Fruit fly (Drosophila melanogaster): ENCODE results near the gene RpLP0.

Gene RpLP0

DNA sequence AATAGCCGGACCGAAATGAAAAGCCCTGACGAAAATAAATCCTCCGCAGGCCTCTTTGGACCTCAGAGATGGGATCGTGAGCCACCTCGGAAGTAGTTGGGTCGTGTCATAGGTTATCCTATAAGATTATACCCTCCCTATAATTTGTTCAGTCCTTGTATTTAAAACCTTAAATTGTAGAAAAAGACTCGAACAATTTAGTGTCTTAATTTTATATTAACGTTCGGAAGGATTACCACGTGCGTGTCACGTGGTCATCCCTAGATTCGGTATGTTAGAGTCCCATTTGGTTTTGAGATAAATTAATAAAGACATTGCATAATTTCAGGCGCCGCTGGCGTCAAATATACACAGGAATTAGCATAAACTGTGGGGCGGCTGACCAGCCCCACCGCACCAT is 2.4 kb downstream of the RpLP0 start:
- no peak for TF ChIP-seq Myc (optimal IDR thresholded peaks at IDR 0.05)
- TF ChIP-seq psq (optimal IDR thresholded peaks at IDR 0.05): no peak
- TF ChIP-seq ttk (optimal IDR thresholded peaks at IDR 0.05): no peak
- no peak for TF ChIP-seq insv (optimal IDR thresholded peaks at IDR 0.05)
- no peak for TF ChIP-seq Sin3A (optimal IDR thresholded peaks at IDR 0.05)
- TF ChIP-seq h (optimal IDR thresholded peaks at IDR 0.05): no peak

dm6 chr3L:22080022-22080421 is 4.4 kb downstream of the RpLP0 start, which contains the start of gene Sfp79B:
Sfp79B (plus strand) TSS chr3L:22080322.
- TF ChIP-seq insv (optimal IDR thresholded peaks at IDR 0.05) (no peak), h (optimal IDR thresholded peaks at IDR 0.05) (no peak), Sin3A (optimal IDR thresholded peaks at IDR 0.05) (no peak), ttk (optimal IDR thresholded peaks at IDR 0.05) (no peak), psq (optimal IDR thresholded peaks at IDR 0.05) (no peak), Myc (optimal IDR thresholded peaks at IDR 0.05) (no peak)

- TF ChIP-seq Sin3A (optimal IDR thresholded peaks at IDR 0.05) (no peak), insv (optimal IDR thresholded peaks at IDR 0.05) (no peak), ttk (optimal IDR thresholded peaks at IDR 0.05) (no peak), Myc (optimal IDR thresholded peaks at IDR 0.05) (no peak), h (optimal IDR thresholded peaks at IDR 0.05) (no peak), psq (optimal IDR thresholded peaks at IDR 0.05) (no peak)
Measured at dm6 chr3L:22082420-22082819, 6.8 kb downstream of the RpLP0 start, which contains the start of gene msopa. msopa (plus strand) TSS chr3L:22082720.

DNA sequence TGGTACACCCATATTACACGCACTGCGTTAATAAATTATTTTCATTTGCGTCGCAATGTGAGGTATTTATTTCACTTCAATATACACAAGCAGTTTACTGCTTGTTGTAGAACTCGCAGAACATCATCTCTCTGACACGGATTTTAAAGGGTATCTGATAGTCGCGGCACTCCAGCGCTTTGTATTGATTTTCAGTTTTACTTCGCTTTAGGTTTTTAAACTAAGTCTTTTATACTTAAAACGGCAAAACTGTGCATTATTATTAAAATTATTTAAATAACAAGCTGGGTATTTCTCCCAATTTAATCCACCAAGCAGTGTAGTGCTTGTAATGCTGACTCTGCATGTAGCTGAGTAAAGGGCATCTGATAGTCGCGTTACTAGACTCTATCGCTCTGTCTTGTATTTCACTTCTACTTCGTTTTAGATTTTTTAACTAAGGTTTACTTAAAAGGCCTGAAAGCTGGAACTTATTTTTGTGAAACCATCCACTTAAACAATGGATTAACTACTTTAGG is 7.5 kb downstream of the RpLP0 start:
- TF ChIP-seq Myc (optimal IDR thresholded peaks at IDR 0.05) (no peak), Sin3A (optimal IDR thresholded peaks at IDR 0.05) (no peak), h (optimal IDR thresholded peaks at IDR 0.05) (no peak), psq (optimal IDR thresholded peaks at IDR 0.05) (no peak), insv (optimal IDR thresholded peaks at IDR 0.05) (no peak), ttk (optimal IDR thresholded peaks at IDR 0.05) (no peak)

DNA sequence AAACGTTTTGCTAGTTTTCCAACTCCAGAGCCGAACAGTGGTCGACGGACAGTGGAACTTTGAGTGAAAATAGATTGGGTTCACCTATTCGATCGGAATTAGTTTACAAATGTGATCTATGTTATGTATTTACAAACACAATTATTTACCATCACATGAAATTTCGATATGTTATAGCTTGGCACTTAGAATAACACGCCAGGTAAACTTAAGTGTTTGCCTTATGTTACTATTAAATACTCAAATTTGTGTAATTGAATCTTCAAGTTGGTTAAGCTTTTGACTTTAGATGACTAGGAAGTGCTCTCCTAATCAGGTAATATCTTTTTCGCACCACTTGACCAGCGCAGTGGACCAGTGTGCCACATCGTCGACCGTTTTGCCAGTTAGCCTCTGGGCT is 15.7 kb downstream of the RpLP0 start:
- no peak for TF ChIP-seq insv (optimal IDR thresholded peaks at IDR 0.05)
- no peak for TF ChIP-seq Myc (optimal IDR thresholded peaks at IDR 0.05)
- TF ChIP-seq ttk (optimal IDR thresholded peaks at IDR 0.05): no peak
- no peak for TF ChIP-seq psq (optimal IDR thresholded peaks at IDR 0.05)
- no peak for TF ChIP-seq Sin3A (optimal IDR thresholded peaks at IDR 0.05)
- no peak for TF ChIP-seq h (optimal IDR thresholded peaks at IDR 0.05)

DNA sequence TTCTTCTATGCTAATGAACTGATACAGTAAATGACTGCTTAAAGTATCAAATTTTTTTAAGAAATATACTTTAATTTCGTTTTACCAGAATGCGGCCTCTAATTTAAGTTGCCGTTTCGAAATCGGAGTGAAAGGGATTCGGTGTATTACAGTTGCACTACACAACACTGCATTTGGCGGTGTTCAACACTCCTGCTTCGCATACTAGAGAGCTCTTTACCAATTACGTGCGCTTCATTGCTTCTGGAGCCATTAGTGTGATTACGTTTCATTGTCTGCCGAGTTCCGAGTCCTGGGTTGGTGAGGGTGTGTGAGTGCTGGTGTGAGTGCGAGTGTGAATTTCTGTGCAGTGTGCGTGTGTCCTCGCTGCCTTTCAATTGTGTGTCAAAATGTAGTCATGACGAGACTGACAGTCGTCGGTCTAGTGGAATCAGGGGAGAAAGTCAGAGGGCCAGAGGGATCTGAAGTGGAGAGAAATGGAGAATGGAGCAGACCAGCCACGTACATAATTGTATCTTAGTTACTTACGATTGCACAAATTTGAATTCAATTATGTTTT is 18.7 kb downstream of the RpLP0 start:
- TF ChIP-seq psq (optimal IDR thresholded peaks at IDR 0.05) (no peak), h (optimal IDR thresholded peaks at IDR 0.05) (no peak), ttk (optimal IDR thresholded peaks at IDR 0.05) (no peak), Sin3A (optimal IDR thresholded peaks at IDR 0.05) (no peak), Myc (optimal IDR thresholded peaks at IDR 0.05) (no peak), insv (optimal IDR thresholded peaks at IDR 0.05) (no peak)

DNA sequence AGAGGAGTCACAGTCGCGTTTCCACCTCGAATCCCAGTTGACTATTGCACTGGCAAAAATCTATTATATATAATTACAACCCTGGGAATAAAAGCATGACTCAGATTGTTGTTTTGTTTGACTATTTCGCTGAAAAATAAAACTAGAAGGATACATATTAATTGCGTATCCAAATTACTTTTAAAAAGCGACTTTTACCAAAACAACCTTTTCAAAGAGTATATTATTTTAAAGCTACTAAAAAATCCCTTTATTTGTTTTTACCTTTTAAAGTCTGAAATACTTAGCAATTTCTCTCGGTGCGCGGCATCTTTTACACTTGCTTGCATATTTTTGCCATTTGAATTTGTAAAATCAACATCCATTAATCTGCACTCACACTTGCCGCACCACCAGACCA is 31.0 kb downstream of the RpLP0 start:
- no peak for TF ChIP-seq h (optimal IDR thresholded peaks at IDR 0.05)
- TF ChIP-seq ttk (optimal IDR thresholded peaks at IDR 0.05): no peak
- TF ChIP-seq psq (optimal IDR thresholded peaks at IDR 0.05): no peak
- TF ChIP-seq Sin3A (optimal IDR thresholded peaks at IDR 0.05): no peak

- no peak for TF ChIP-seq Sin3A (optimal IDR thresholded peaks at IDR 0.05)
- no peak for TF ChIP-seq insv (optimal IDR thresholded peaks at IDR 0.05)
- no peak for TF ChIP-seq ttk (optimal IDR thresholded peaks at IDR 0.05)
- no peak for TF ChIP-seq psq (optimal IDR thresholded peaks at IDR 0.05)
- TF ChIP-seq h (optimal IDR thresholded peaks at IDR 0.05): no peak
- no peak for TF ChIP-seq Myc (optimal IDR thresholded peaks at IDR 0.05)
Measured at dm6 chr3L:22109903-22110302, 34.2 kb downstream of the RpLP0 start.

DNA sequence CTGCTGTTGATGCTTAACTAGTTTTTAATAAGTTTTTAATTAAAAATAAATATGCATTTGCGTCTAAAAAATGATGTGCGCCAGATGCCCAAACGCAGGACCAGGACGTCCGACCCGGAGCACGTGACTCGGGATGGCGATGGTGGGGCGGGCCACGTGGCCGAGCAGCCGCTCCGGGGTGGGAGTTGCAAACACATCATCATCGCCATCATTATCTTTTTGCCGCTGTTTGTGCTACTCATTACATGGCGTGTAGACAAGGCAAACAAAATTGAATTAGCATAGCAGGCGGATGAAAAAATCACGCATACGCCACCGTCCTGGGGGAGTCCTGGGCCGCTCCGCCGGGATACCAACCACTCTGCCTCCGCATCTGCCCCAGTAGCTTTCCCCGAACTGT is 37.5 kb downstream of the RpLP0 start:
- no peak for TF ChIP-seq h (optimal IDR thresholded peaks at IDR 0.05)
- no peak for TF ChIP-seq Sin3A (optimal IDR thresholded peaks at IDR 0.05)
- no peak for TF ChIP-seq insv (optimal IDR thresholded peaks at IDR 0.05)
